Worm (Caenorhabditis elegans): ENCODE results near the gene sgo-1.

sgo-1 gene

DNA sequence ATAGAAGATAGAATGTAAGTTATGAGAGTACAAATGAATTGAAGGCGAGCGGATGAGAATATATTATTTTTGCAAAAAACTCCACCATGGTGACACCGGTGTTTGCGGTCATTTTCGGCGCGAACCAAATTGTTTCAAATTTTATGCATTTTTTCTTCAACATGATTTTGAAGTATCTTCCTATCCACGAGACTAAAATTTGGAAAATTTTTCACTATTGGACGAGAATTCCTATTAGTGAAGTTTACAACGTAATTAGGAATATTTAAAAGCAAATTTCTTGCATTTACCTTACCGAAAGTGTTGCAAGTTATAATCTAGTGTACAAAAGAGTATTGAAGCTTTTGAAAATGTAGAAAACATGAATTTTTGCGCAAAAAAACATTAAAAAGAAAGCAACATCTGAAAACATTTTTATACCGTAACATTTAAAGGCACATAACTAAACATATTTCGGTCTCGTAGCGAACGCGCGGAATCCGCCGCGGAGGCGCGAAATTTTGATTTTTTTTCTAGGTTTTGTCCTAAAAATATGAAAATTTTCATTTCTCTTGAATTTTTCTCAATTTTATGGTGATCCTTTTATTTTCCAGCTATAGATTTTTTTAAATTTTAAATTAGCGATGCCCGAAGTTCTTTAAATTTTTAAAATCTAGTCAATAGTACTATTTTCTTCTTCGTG is at the start of gene sgo-1:
Gene sgo-1 (minus strand): TSS at position 51 of the 682 bp plus-strand sequence.
- TF ChIP-seq unc-39 (tag; optimal IDR thresholded peaks at IDR 0.05) (no peak), mep-1 (tag; optimal IDR thresholded peaks at IDR 0.05) (no peak), lsy-2 (tag; optimal IDR thresholded peaks at IDR 0.05) (no peak), unc-62 (GFP tag; optimal IDR thresholded peaks at IDR 0.05) (no peak), drap-1 (GFP tag; optimal IDR thresholded peaks at IDR 0.05) (no peak), zip-8 (tag; optimal IDR thresholded peaks at IDR 0.05) (no peak), pha-4 (tag; optimal IDR thresholded peaks at IDR 0.05) (no peak), elt-3 (tag; optimal IDR thresholded peaks at IDR 0.05) (no peak), nhr-237 (tag; optimal IDR thresholded peaks at IDR 0.05) (no peak), sptf-1 (tag; optimal IDR thresholded peaks at IDR 0.05) (no peak), nhr-2 (tag; optimal IDR thresholded peaks at IDR 0.05) (no peak), tbx-8 (GFP tag; optimal IDR thresholded peaks at IDR 0.05) (no peak)

DNA sequence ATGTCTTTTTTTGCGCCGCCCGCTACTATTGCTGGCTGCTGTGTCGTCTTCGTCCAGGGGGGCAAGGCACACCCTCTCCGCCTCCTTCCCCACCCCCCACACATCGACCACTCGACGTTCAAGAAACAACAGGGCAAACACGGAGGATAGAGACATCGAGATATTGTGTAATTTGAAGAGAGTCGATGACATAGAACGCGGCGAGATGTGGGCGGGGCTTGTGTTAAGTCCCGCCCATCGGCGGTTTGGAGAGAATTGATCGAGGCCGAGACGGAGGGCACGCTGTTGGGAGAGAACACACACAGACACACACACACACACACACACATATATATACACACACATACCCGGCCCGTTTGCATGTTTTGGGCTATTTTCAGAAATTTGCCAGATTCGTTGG is 49.3 kb upstream of the sgo-1 start:
- no peak for TF ChIP-seq blmp-1 (tag; optimal IDR thresholded peaks at IDR 0.05)
- peak; percentile 59 for TF ChIP-seq pha-4 (tag; optimal IDR thresholded peaks at IDR 0.05)
- no peak for TF ChIP-seq nhr-237 (tag; optimal IDR thresholded peaks at IDR 0.05)
- TF ChIP-seq snpc-4 (tag; optimal IDR thresholded peaks at IDR 0.05): no peak
- TF ChIP-seq lin-13 (tag; optimal IDR thresholded peaks at IDR 0.05): no peak
- no peak for TF ChIP-seq unc-39 (tag; optimal IDR thresholded peaks at IDR 0.05)
- peak; percentile 46 for TF ChIP-seq cnd-1 (tag; optimal IDR thresholded peaks at IDR 0.05)
- peak; percentile 84 for TF ChIP-seq sptf-1 (tag; optimal IDR thresholded peaks at IDR 0.05)
- peak; percentile 13 for TF ChIP-seq nhr-2 (tag; optimal IDR thresholded peaks at IDR 0.05)
- TF ChIP-seq ceh-83 (GFP tag; optimal IDR thresholded peaks at IDR 0.05): no peak
- peak; percentile 55 for TF ChIP-seq ces-1 (GFP tag; optimal IDR thresholded peaks at IDR 0.05)
- TF ChIP-seq ham-2 (GFP tag; optimal IDR thresholded peaks at IDR 0.05): peak; percentile 43
- TF ChIP-seq M03D4.4 (tag; optimal IDR thresholded peaks at IDR 0.05): peak; percentile 41
- no peak for TF ChIP-seq flh-1 (GFP tag; optimal IDR thresholded peaks at IDR 0.05)
- TF ChIP-seq nhr-76 (tag; optimal IDR thresholded peaks at IDR 0.05): no peak
- TF ChIP-seq ztf-11 (tag; optimal IDR thresholded peaks at IDR 0.05): peak; percentile 67
- TF ChIP-seq lin-32 (GFP tag; optimal IDR thresholded peaks at IDR 0.05): no peak
- TF ChIP-seq zip-8 (tag; optimal IDR thresholded peaks at IDR 0.05): no peak
- no peak for TF ChIP-seq ceh-39 (tag; optimal IDR thresholded peaks at IDR 0.05)
- TF ChIP-seq unc-120 (tag; optimal IDR thresholded peaks at IDR 0.05; ENCODE audit: poor library complexity, severe bottlenecking): peak; percentile 75
- no peak for TF ChIP-seq nhr-28 (tag; optimal IDR thresholded peaks at IDR 0.05)
- peak; percentile 83 for TF ChIP-seq mls-2 (tag; optimal IDR thresholded peaks at IDR 0.05)
- no peak for TF ChIP-seq bed-3 (GFP tag; optimal IDR thresholded peaks at IDR 0.05)
- no peak for TF ChIP-seq mab-5 (tag; optimal IDR thresholded peaks at IDR 0.05)
- TF ChIP-seq lsy-2 (tag; optimal IDR thresholded peaks at IDR 0.05): peak; percentile 39
- TF ChIP-seq unc-62 (GFP tag; optimal IDR thresholded peaks at IDR 0.05): peak; percentile 52
- peak; percentile 55 for TF ChIP-seq hlh-1 (tag; optimal IDR thresholded peaks at IDR 0.05)
- no peak for TF ChIP-seq nhr-12 (tag; optimal IDR thresholded peaks at IDR 0.05)
- TF ChIP-seq mep-1 (tag; optimal IDR thresholded peaks at IDR 0.05): peak; percentile 68
- peak; percentile 18 for TF ChIP-seq ceh-43 (GFP tag; optimal IDR thresholded peaks at IDR 0.05)
- TF ChIP-seq elt-3 (tag; optimal IDR thresholded peaks at IDR 0.05): no peak
- TF ChIP-seq sem-2 (GFP tag; optimal IDR thresholded peaks at IDR 0.05): no peak
- peak; percentile 76 for TF ChIP-seq drap-1 (GFP tag; optimal IDR thresholded peaks at IDR 0.05)
- TF ChIP-seq elt-1 (tag; optimal IDR thresholded peaks at IDR 0.05; ENCODE audit: borderline replicate concordance, insufficient read depth): no peak
- no peak for TF ChIP-seq tbx-8 (GFP tag; optimal IDR thresholded peaks at IDR 0.05)

ce11 chrIV:7844333-7844973 is 48.2 kb upstream of the sgo-1 start:
- TF ChIP-seq unc-120 (tag; optimal IDR thresholded peaks at IDR 0.05; ENCODE audit: poor library complexity, severe bottlenecking) (no peak), unc-39 (tag; optimal IDR thresholded peaks at IDR 0.05) (no peak), drap-1 (GFP tag; optimal IDR thresholded peaks at IDR 0.05) (no peak), nhr-12 (tag; optimal IDR thresholded peaks at IDR 0.05) (no peak), cnd-1 (tag; optimal IDR thresholded peaks at IDR 0.05) (no peak)

Data from whole organism, mixed stage, embryonic.